Fruit fly (Drosophila melanogaster) whole organism, embryonic: Measurements from ENCODE around the gene pkaap.

Experiments used
- Ada2b ChIP-seq: fragments of 200-800 bp; sonication (Bioruptor generic); IDR thresholded peaks from 2 replicates; pipeline ENCODE4 v1.3.6; 2022; ENCODE audit warnings: missing biosample characterization, missing genetic modification characterization
- Bdp1 ChIP-seq: fragments of 200-800 bp; sonication (Bioruptor generic); optimal IDR thresholded peaks from 3 replicates; lab custom pipeline; 2016; ENCODE audit warnings: missing biosample characterization, missing genetic modification characterization
- CG10274 ChIP-seq: fragments of 200-800 bp; sonication (Bioruptor generic); optimal IDR thresholded peaks from 3 replicates; lab custom pipeline; 2017; ENCODE audit warnings: missing biosample characterization, mild to moderate bottlenecking, missing genetic modification characterization
- CG10565 ChIP-seq: fragments of 200-800 bp; sonication (Bioruptor generic); optimal IDR thresholded peaks from 3 replicates; lab custom pipeline; 2016; ENCODE audit warnings: missing biosample characterization, mild to moderate bottlenecking, missing genetic modification characterization
- CG12071 ChIP-seq: fragments of 200-800 bp; sonication (Bioruptor generic); optimal IDR thresholded peaks from 3 replicates; lab custom pipeline; 2018; ENCODE audit warnings: missing biosample characterization, mild to moderate bottlenecking, missing genetic modification characterization
- CG18599 ChIP-seq: fragments of 200-800 bp; sonication (Bioruptor generic); optimal IDR thresholded peaks from 3 replicates; lab custom pipeline; 2017; ENCODE audit warnings: missing biosample characterization, missing genetic modification characterization, mild to moderate bottlenecking, moderate library complexity, missing genetic modification reagents
- CG2678 ChIP-seq: fragments of 200-800 bp; sonication (Bioruptor generic); optimal IDR thresholded peaks from 3 replicates; lab custom pipeline; 2019; ENCODE audit warnings: missing biosample characterization, mild to moderate bottlenecking, missing genetic modification characterization, moderate library complexity
- CG34224 ChIP-seq: fragments of 200-800 bp; sonication (Bioruptor generic); IDR thresholded peaks from 3 replicates; pipeline ENCODE4 v1.3.6; 2022; ENCODE audit warnings: missing biosample characterization, missing genetic modification characterization; ENCODE audit not compliant: partially characterized antibody
- CG34376 ChIP-seq: fragments of 200-800 bp; sonication (Bioruptor generic); optimal IDR thresholded peaks from 2 replicates; lab custom pipeline; 2018; ENCODE audit warnings: missing biosample characterization, mild to moderate bottlenecking, missing genetic modification characterization
- CG7987 ChIP-seq: fragments of 200-800 bp; sonication (Bioruptor generic); optimal IDR thresholded peaks from 2 replicates; lab custom pipeline; 2018; ENCODE audit warnings: missing biosample characterization, mild to moderate bottlenecking, missing genetic modification characterization, moderate library complexity
- CG8924 ChIP-seq: fragments of 200-800 bp; optimal IDR thresholded peaks from 3 replicates; lab custom pipeline; 2019; ENCODE audit warnings: missing biosample characterization, mild to moderate bottlenecking, missing genetic modification characterization, moderate library complexity
- CG9797 ChIP-seq: fragments of 200-800 bp; sonication (Bioruptor generic); optimal IDR thresholded peaks from 3 replicates; lab custom pipeline; 2018; ENCODE audit warnings: missing biosample characterization, mild to moderate bottlenecking, missing genetic modification characterization
- Dad ChIP-seq: fragments of 200-800 bp; sonication (Bioruptor generic); optimal IDR thresholded peaks from 3 replicates; lab custom pipeline; 2016; ENCODE audit warnings: missing biosample characterization, missing genetic modification characterization
- Dbx ChIP-seq: fragments of 200-800 bp; sonication (Bioruptor generic); IDR thresholded peaks from 3 replicates; pipeline ENCODE4 v1.3.6; 2022; ENCODE audit warnings: missing biosample characterization, missing genetic modification characterization
- Drgx ChIP-seq: fragments of 200-800 bp; sonication (Bioruptor generic); IDR thresholded peaks from 2 replicates; pipeline ENCODE4 v1.3.6; 2022; ENCODE audit warnings: missing biosample characterization, missing genetic modification characterization
- E2f2 ChIP-seq: fragments of 200-800 bp; sonication (Bioruptor generic); IDR thresholded peaks from 2 replicates; pipeline ENCODE4 v1.3.6; 2022; ENCODE audit warnings: missing biosample characterization, missing genetic modification characterization
- Eip74EF ChIP-seq, 2 experiments: fragments of 200-800 bp in 1 of 2; fragments of >200 bp in 1 of 2; sonication (Bioruptor generic) in 1 of 2; optimal IDR thresholded peaks; 2 replicates each; lab custom pipeline; 2017 to 2019; ENCODE audit warnings: missing biosample characterization in 2 of 2, missing genetic modification characterization in 2 of 2, mild to moderate bottlenecking in 1 of 2, moderate library complexity in 1 of 2
- Ets65A ChIP-seq: fragments of 200-800 bp; sonication (Bioruptor generic); peaks from one replicate; lab custom pipeline; 2016; ENCODE audit warnings: missing biosample characterization, missing genetic modification characterization
- Fer1 ChIP-seq: fragments of 200-800 bp; sonication (Bioruptor generic); optimal IDR thresholded peaks from 2 replicates; lab custom pipeline; 2017; ENCODE audit warnings: missing biosample characterization, mild to moderate bottlenecking, missing genetic modification characterization
- Fer2 ChIP-seq: fragments of 200-800 bp; sonication (Bioruptor generic); optimal IDR thresholded peaks from 2 replicates; lab custom pipeline; 2018; ENCODE audit warnings: missing biosample characterization, mild to moderate bottlenecking, missing genetic modification characterization, moderate library complexity
- HmgZ ChIP-seq: fragments of 200-800 bp; sonication (Bioruptor generic); optimal IDR thresholded peaks from 2 replicates; lab custom pipeline; 2018; ENCODE audit warnings: missing biosample characterization, mild to moderate bottlenecking, missing genetic modification characterization
- Hmr ChIP-seq: fragments of 200-800 bp; sonication (Bioruptor generic); optimal IDR thresholded peaks from 3 replicates; lab custom pipeline; 2017; ENCODE audit warnings: mild to moderate bottlenecking, missing biosample characterization, missing genetic modification reagents, missing genetic modification characterization
- Lpt ChIP-seq: fragments of >200 bp; optimal IDR thresholded peaks from 2 replicates; lab custom pipeline; 2018; ENCODE audit warnings: missing biosample characterization, missing genetic modification characterization
- Scr ChIP-seq: fragments of 200-800 bp; sonication (Bioruptor generic); IDR thresholded peaks from 2 replicates; pipeline ENCODE4 v1.3.6; 2022; ENCODE audit warnings: missing biosample characterization, missing genetic modification characterization; ENCODE audit not compliant: partially characterized antibody
- abd-A ChIP-seq: fragments of 200-800 bp; sonication (Bioruptor generic); optimal IDR thresholded peaks from 3 replicates; lab custom pipeline; 2019; ENCODE audit warnings: missing biosample characterization, mild to moderate bottlenecking, missing genetic modification characterization, moderate library complexity
- amos ChIP-seq: fragments of 200-800 bp; sonication (Bioruptor generic); IDR thresholded peaks from 2 replicates; pipeline ENCODE4 v1.3.6; 2022; ENCODE audit warnings: missing biosample characterization, missing genetic modification characterization; ENCODE audit not compliant: partially characterized antibody
- cg ChIP-seq: fragments of 200-800 bp; sonication (Bioruptor generic); optimal IDR thresholded peaks from 3 replicates; lab custom pipeline; 2019; ENCODE audit warnings: missing biosample characterization, mild to moderate bottlenecking, missing genetic modification characterization, moderate library complexity
- emc ChIP-seq: fragments of 200-800 bp; sonication (Bioruptor generic); optimal IDR thresholded peaks from 2 replicates; lab custom pipeline; 2016; ENCODE audit warnings: missing biosample characterization, missing genetic modification characterization
- exex ChIP-seq: fragments of 200-800 bp; sonication (Bioruptor generic); optimal IDR thresholded peaks from 4 replicates; lab custom pipeline; 2018; ENCODE audit warnings: missing biosample characterization, mild to moderate bottlenecking, missing genetic modification characterization, moderate library complexity
- gem ChIP-seq: fragments of 200-800 bp; sonication (Bioruptor generic); optimal IDR thresholded peaks from 2 replicates; lab custom pipeline; 2019; ENCODE audit warnings: missing biosample characterization, mild to moderate bottlenecking, missing genetic modification characterization, moderate library complexity
- her ChIP-seq: fragments of 200-800 bp; sonication (Bioruptor generic); optimal IDR thresholded peaks from 2 replicates; lab custom pipeline; 2016; ENCODE audit warnings: missing biosample characterization, missing genetic modification characterization
- lbe ChIP-seq: fragments of 200-800 bp; sonication (Bioruptor generic); optimal IDR thresholded peaks from 2 replicates; lab custom pipeline; 2016; ENCODE audit warnings: missing biosample characterization, mild to moderate bottlenecking, missing genetic modification characterization
- lov ChIP-seq, 2 experiments: fragments of 200-800 bp in 1 of 2; fragments of >200 bp in 1 of 2; sonication (Bioruptor generic) in 1 of 2; IDR thresholded peaks in 1 of 2; optimal IDR thresholded peaks in 1 of 2; 2 replicates in 1 of 2; 3 replicates in 1 of 2; pipeline versions ENCODE4 v1.3.6 to Lab custom; 2017 to 2022; ENCODE audit warnings: missing biosample characterization in 1 of 2, missing genetic modification characterization in 1 of 2
- oc ChIP-seq: fragments of 200-800 bp; sonication (Bioruptor generic); optimal IDR thresholded peaks from 2 replicates; lab custom pipeline; 2018; ENCODE audit warnings: missing biosample characterization, mild to moderate bottlenecking, missing genetic modification characterization, moderate library complexity
- pfk ChIP-seq: fragments of 200-800 bp; sonication (Bioruptor generic); optimal IDR thresholded peaks from 2 replicates; lab custom pipeline; 2018; ENCODE audit warnings: missing biosample characterization, mild to moderate bottlenecking, missing genetic modification characterization, moderate library complexity
- pho ChIP-seq: fragments of 200-800 bp; sonication (Bioruptor generic); optimal IDR thresholded peaks from 2 replicates; lab custom pipeline; 2016; ENCODE audit warnings: missing biosample characterization, missing genetic modification characterization
- pros ChIP-seq: fragments of 200-800 bp; sonication (Bioruptor generic); optimal IDR thresholded peaks from 3 replicates; lab custom pipeline; 2019; ENCODE audit warnings: missing biosample characterization, mild to moderate bottlenecking, missing genetic modification characterization, moderate library complexity
- sc ChIP-seq, 3 experiments: fragments of >200 bp in 2 of 3; fragments of 200-800 bp in 1 of 3; sonication (Bioruptor generic) in 1 of 3; optimal IDR thresholded peaks; 2 replicates in 2 of 3; 3 replicates in 1 of 3; lab custom pipeline; 2017; ENCODE audit warnings: mild to moderate bottlenecking in 1 of 3, missing biosample characterization in 1 of 3, missing genetic modification characterization in 1 of 3, missing genetic modification reagents in 1 of 3
- sd ChIP-seq: fragments of 200-800 bp; sonication (Bioruptor generic); optimal IDR thresholded peaks from 3 replicates; lab custom pipeline; 2018; ENCODE audit warnings: missing biosample characterization, mild to moderate bottlenecking, missing genetic modification characterization, moderate library complexity
- shn ChIP-seq: fragments of 200-800 bp; sonication (Bioruptor generic); optimal IDR thresholded peaks from 3 replicates; lab custom pipeline; 2016; ENCODE audit warnings: missing biosample characterization, missing genetic modification characterization
- sima ChIP-seq: fragments of 200-800 bp; sonication (Bioruptor generic); optimal IDR thresholded peaks from 2 replicates; lab custom pipeline; 2016; ENCODE audit warnings: missing biosample characterization, missing genetic modification characterization
- slp2 ChIP-seq: fragments of 200-800 bp; sonication (Bioruptor generic); optimal IDR thresholded peaks from 2 replicates; lab custom pipeline; 2016; ENCODE audit warnings: missing biosample characterization, missing genetic modification characterization
- ssp ChIP-seq: fragments of 200-800 bp; sonication (Bioruptor generic); IDR thresholded peaks from 2 replicates; pipeline ENCODE4 v1.3.6; 2022; ENCODE audit warnings: missing biosample characterization, missing genetic modification characterization
- z ChIP-seq: fragments of 200-800 bp; sonication (Bioruptor generic); IDR thresholded peaks from 3 replicates; pipeline ENCODE4 v1.3.6; 2022; ENCODE audit warnings: missing biosample characterization, missing genetic modification characterization
- zf30C ChIP-seq: fragments of 200-800 bp; sonication (Bioruptor generic); optimal IDR thresholded peaks from 3 replicates; lab custom pipeline; 2018; ENCODE audit warnings: missing biosample characterization, mild to moderate bottlenecking, missing genetic modification characterization

pkaap gene

DNA sequence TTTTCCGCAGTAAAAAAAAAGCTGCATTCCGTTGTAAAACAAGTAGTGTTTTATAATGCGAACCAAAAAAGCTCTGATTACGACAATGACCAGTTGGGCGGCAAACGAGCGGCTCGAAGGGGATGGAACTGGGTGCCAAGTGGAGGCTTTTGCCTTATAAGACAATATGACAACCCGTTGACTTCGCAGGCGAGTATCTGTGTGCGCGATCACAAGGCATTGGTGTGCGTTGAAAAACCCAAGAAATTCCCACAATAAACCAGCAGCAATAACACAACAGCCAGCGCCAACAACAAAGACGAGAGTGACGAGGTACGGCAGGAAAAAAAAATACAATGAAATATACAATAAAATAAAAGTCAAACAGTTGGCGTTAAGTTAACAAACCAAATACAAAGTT lies 26.9 kb downstream of the pkaap start (continued):
- TF ChIP-seq Fer2 (no peak), Fer1 (GFP tag; lab: Kevin White, UChicago) (peak; percentile 9), HmgZ (peak; percentile 57), amos (GFP tag; lab: Robert Waterston, UW) (no peak; the same call in 1 of the 2 replicates), CG10274 (no peak), slp2 (GFP tag; lab: Kevin White, UChicago) (no peak), Dbx (GFP tag; lab: Robert Waterston, UW) (0 out of 3 replicates have a peak, but pooled peaks have one; percentile 43), E2f2 (GFP tag; lab: Robert Waterston, UW) (no peak), ssp (GFP tag; lab: Robert Waterston, UW) (no peak), Drgx (GFP tag; lab: Robert Waterston, UW) (peak; percentile 45), CG7987 (GFP tag; lab: Kevin White, UChicago) (peak; percentile 28), exex (peak; percentile 62), CG2678 (peak; percentile 28), lov (optimal IDR thresholded peaks at IDR 0.05; lab: Kevin White, UChicago) (no peak), lov (GFP tag; IDR thresholded peaks at IDR 0.05; lab: Robert Waterston, UW) (0 out of 3 replicates have a peak, but pooled peaks have one; percentile 44), Lpt (no peak), shn (GFP tag; lab: Kevin White, UChicago) (no peak), Dad (GFP tag; lab: Kevin White, UChicago) (no peak), Eip74EF (GFP tag; optimal IDR thresholded peaks at IDR 0.05; lab: Kevin White, UChicago) (peak in 1 of 2 experiments; percentile 37), sc (optimal IDR thresholded peaks at IDR 0.05; lab: Kevin White, UChicago) (no peak), sc (GFP tag; optimal IDR thresholded peaks at IDR 0.05; lab: Kevin White, UChicago) (no peak), CG34224 (GFP tag; lab: Robert Waterston, UW) (peak; percentile 41; the same call in 2 of the 3 replicates), pros (GFP tag; lab: Kevin White, UChicago) (peak; percentile 88), cg (peak; percentile 54), Scr (GFP tag; lab: Robert Waterston, UW) (no peak), oc (tag; lab: Kevin White, UChicago) (peak; percentile 16), lbe (GFP tag; lab: Kevin White, UChicago) (peak; percentile 3), Hmr (peak; percentile 41), CG12071 (GFP tag; lab: Kevin White, UChicago) (no peak), CG18599 (GFP tag; lab: Kevin White, UChicago) (no peak), Bdp1 (GFP tag; lab: Kevin White, UChicago) (no peak), Ets65A (GFP tag; lab: Kevin White, UChicago) (peak; percentile 56), z (GFP tag; lab: Robert Waterston, UW) (no peak), gem (tag; lab: Kevin White, UChicago) (no peak), sima (GFP tag; lab: Kevin White, UChicago) (no peak), CG9797 (GFP tag; lab: Kevin White, UChicago) (no peak), abd-A (tag; lab: Kevin White, UChicago) (peak; percentile 75), CG34376 (GFP tag; lab: Kevin White, UChicago) (peak; percentile 87), pfk (GFP tag; lab: Kevin White, UChicago) (peak; percentile 25), CG10565 (no peak), Ada2b (no peak), emc (no peak), CG8924 (tag; lab: Kevin White, UChicago) (no peak), her (GFP tag; lab: Kevin White, UChicago) (no peak), zf30C (no peak), pho (GFP tag; lab: Kevin White, UChicago) (no peak), sd (tag; lab: Kevin White, UChicago) (peak; percentile 95)
